Worm (Caenorhabditis elegans): ENCODE data around the gene F15E6.5.

- no peak for TF ChIP-seq ztf-11 (tag; optimal IDR thresholded peaks at IDR 0.05)
- TF ChIP-seq unc-39 (tag; optimal IDR thresholded peaks at IDR 0.05): no peak
- no peak for TF ChIP-seq elt-3 (tag; optimal IDR thresholded peaks at IDR 0.05)
- no peak for TF ChIP-seq unc-62 (GFP tag; optimal IDR thresholded peaks at IDR 0.05)
- no peak for TF ChIP-seq lin-13 (tag; optimal IDR thresholded peaks at IDR 0.05)
- no peak for TF ChIP-seq sptf-1 (tag; optimal IDR thresholded peaks at IDR 0.05)
- TF ChIP-seq tbx-8 (GFP tag; optimal IDR thresholded peaks at IDR 0.05): no peak
- no peak for TF ChIP-seq mep-1 (tag; optimal IDR thresholded peaks at IDR 0.05)
- TF ChIP-seq nhr-28 (tag; optimal IDR thresholded peaks at IDR 0.05): no peak
- no peak for TF ChIP-seq bed-3 (GFP tag; optimal IDR thresholded peaks at IDR 0.05)
- no peak for TF ChIP-seq nhr-2 (tag; optimal IDR thresholded peaks at IDR 0.05)
Measured at ce11 chrIV:4294552-4294951, 5.2 kb downstream of the F15E6.5 start, which contains the start of gene F15E6.3.
